Worm (Caenorhabditis elegans): Measurements from ENCODE around the gene F53C3.11.

- TF ChIP-seq dao-5 (tag; optimal IDR thresholded peaks at IDR 0.05) = no peak
- no peak for TF ChIP-seq him-1 (tag; optimal IDR thresholded peaks at IDR 0.05)
These were observed 44.8 kb upstream of the F53C3.11 start for ce11 chrII:3951354-3951753.
